Fruit fly (Drosophila melanogaster) Kc167 (cell line): ENCODE data around the gene CG10252.

Source experiments
- Sin3A ChIP-seq: fragments of >200 bp; optimal IDR thresholded peaks from 2 replicates; lab custom pipeline; 2018; ENCODE audit warnings: missing external identifiers
- psq ChIP-seq: fragments of >200 bp; optimal IDR thresholded peaks from 2 replicates; lab custom pipeline; 2017; ENCODE audit warnings: missing external identifiers
- ttk ChIP-seq: sonication (Bioruptor generic); optimal IDR thresholded peaks from 2 replicates; lab custom pipeline; 2017; ENCODE audit warnings: missing external identifiers

dm6 chr3R:23696145-23696544 is at the start of gene CG10252:
- TF ChIP-seq psq (lab: Kevin White, UChicago) (no peak), Sin3A (no peak), ttk (lab: Kevin White, UChicago) (no peak)
